Fruit fly (Drosophila melanogaster) whole organism, embryonic: ENCODE measurements around the gene w-cup.

ENCODE experiments used
- Blimp-1 ChIP-seq: fragments of 200-800 bp; sonication (Bioruptor generic); optimal IDR thresholded peaks from 3 replicates; lab custom pipeline; 2018; ENCODE audit warnings: missing biosample characterization, missing genetic modification characterization, mild to moderate bottlenecking, moderate library complexity, missing genetic modification reagents
- BtbVII ChIP-seq: fragments of 200-800 bp; sonication (Bioruptor generic); optimal IDR thresholded peaks from 3 replicates; lab custom pipeline; 2017; ENCODE audit warnings: missing biosample characterization, mild to moderate bottlenecking, missing genetic modification characterization
- CG10462 ChIP-seq: fragments of 200-800 bp; sonication (Bioruptor generic); optimal IDR thresholded peaks from 2 replicates; lab custom pipeline; 2016; ENCODE audit warnings: missing biosample characterization, missing genetic modification characterization
- CG11398 ChIP-seq: fragments of 200-800 bp; sonication (Bioruptor generic); optimal IDR thresholded peaks from 2 replicates; lab custom pipeline; 2016; ENCODE audit warnings: missing biosample characterization, missing genetic modification characterization
- CG12744 ChIP-seq: fragments of 200-800 bp; sonication (Bioruptor generic); optimal IDR thresholded peaks from 2 replicates; lab custom pipeline; 2016; ENCODE audit warnings: missing biosample characterization, missing genetic modification characterization
- CG13624 ChIP-seq: fragments of 200-800 bp; sonication (Bioruptor generic); optimal IDR thresholded peaks from 2 replicates; lab custom pipeline; 2016; ENCODE audit warnings: missing biosample characterization, missing genetic modification characterization
- CG15073 ChIP-seq: fragments of 200-800 bp; sonication (Bioruptor generic); optimal IDR thresholded peaks from 2 replicates; lab custom pipeline; 2016; ENCODE audit warnings: missing biosample characterization, missing genetic modification characterization
- CG15696 ChIP-seq: fragments of 200-800 bp; sonication (Bioruptor generic); optimal IDR thresholded peaks from 2 replicates; lab custom pipeline; 2019; ENCODE audit warnings: missing biosample characterization, mild to moderate bottlenecking, missing genetic modification characterization, moderate library complexity
- CG16863 ChIP-seq: fragments of 200-800 bp; sonication (Bioruptor generic); optimal IDR thresholded peaks from 3 replicates; lab custom pipeline; 2016; ENCODE audit warnings: missing biosample characterization, missing genetic modification characterization
- CG17361 ChIP-seq: fragments of 200-800 bp; sonication (Bioruptor generic); IDR thresholded peaks from 3 replicates; pipeline ENCODE4 v1.3.6; 2022; ENCODE audit warnings: missing biosample characterization, missing genetic modification characterization
- CG17385 ChIP-seq: fragments of 200-800 bp; sonication (Bioruptor generic); optimal IDR thresholded peaks from 3 replicates; lab custom pipeline; 2018; ENCODE audit warnings: missing biosample characterization, mild to moderate bottlenecking, missing genetic modification characterization
- CG17612 ChIP-seq: fragments of 200-800 bp; sonication (Bioruptor generic); IDR thresholded peaks from 2 replicates; pipeline ENCODE4 v1.3.6; 2022; ENCODE audit warnings: missing biosample characterization, missing genetic modification characterization
- CG18764 ChIP-seq: fragments of 200-800 bp; sonication (Bioruptor generic); optimal IDR thresholded peaks from 3 replicates; lab custom pipeline; 2016; ENCODE audit warnings: missing biosample characterization, missing genetic modification characterization
- CG30431 ChIP-seq: fragments of 200-800 bp; sonication (Bioruptor generic); optimal IDR thresholded peaks from 2 replicates; lab custom pipeline; 2017; ENCODE audit warnings: missing biosample characterization, missing genetic modification characterization
- CG33213 ChIP-seq: fragments of 200-800 bp; sonication (Bioruptor generic); optimal IDR thresholded peaks from 3 replicates; lab custom pipeline; 2016; ENCODE audit warnings: missing biosample characterization, missing genetic modification characterization
- CG5180 ChIP-seq: fragments of 200-800 bp; sonication (Bioruptor generic); optimal IDR thresholded peaks from 3 replicates; lab custom pipeline; 2017; ENCODE audit warnings: missing biosample characterization, missing genetic modification characterization, mild to moderate bottlenecking, moderate library complexity, missing genetic modification reagents
- CG6854 ChIP-seq: fragments of 200-800 bp; sonication (Bioruptor generic); optimal IDR thresholded peaks from 3 replicates; lab custom pipeline; 2017; ENCODE audit warnings: missing biosample characterization, mild to moderate bottlenecking, missing genetic modification characterization
- CG7271 ChIP-seq: fragments of 200-800 bp; sonication (Bioruptor generic); optimal IDR thresholded peaks from 2 replicates; lab custom pipeline; 2018; ENCODE audit warnings: missing biosample characterization, mild to moderate bottlenecking, missing genetic modification characterization, moderate library complexity
- CG7357 ChIP-seq: fragments of 200-800 bp; sonication (Bioruptor generic); IDR thresholded peaks from 3 replicates; pipeline ENCODE4 v1.3.6; 2022; ENCODE audit warnings: missing biosample characterization, missing genetic modification characterization
- CG7372 ChIP-seq: fragments of 200-800 bp; sonication (Bioruptor generic); IDR thresholded peaks from 2 replicates; pipeline ENCODE4 v1.3.6; 2022; ENCODE audit warnings: missing biosample characterization, missing genetic modification characterization
- CG8281 ChIP-seq: fragments of 200-800 bp; sonication (Bioruptor generic); optimal IDR thresholded peaks from 2 replicates; lab custom pipeline; 2018; ENCODE audit warnings: missing biosample characterization, mild to moderate bottlenecking, missing genetic modification characterization, moderate library complexity
- CG8359 ChIP-seq: fragments of 200-800 bp; sonication (Bioruptor generic); optimal IDR thresholded peaks from 2 replicates; lab custom pipeline; 2017; ENCODE audit warnings: missing biosample characterization, mild to moderate bottlenecking, missing genetic modification characterization, borderline replicate concordance
- CG8388 ChIP-seq: fragments of 200-800 bp; sonication (Bioruptor generic); optimal IDR thresholded peaks from 2 replicates; lab custom pipeline; 2019; ENCODE audit warnings: missing biosample characterization, mild to moderate bottlenecking, missing genetic modification characterization, moderate library complexity
- CG8924 ChIP-seq: fragments of 200-800 bp; optimal IDR thresholded peaks from 3 replicates; lab custom pipeline; 2019; ENCODE audit warnings: missing biosample characterization, mild to moderate bottlenecking, missing genetic modification characterization, moderate library complexity
- Dbx ChIP-seq: fragments of 200-800 bp; sonication (Bioruptor generic); IDR thresholded peaks from 3 replicates; pipeline ENCODE4 v1.3.6; 2022; ENCODE audit warnings: missing biosample characterization, missing genetic modification characterization
- Elba2 ChIP-seq: fragments of 200-800 bp; sonication (Bioruptor generic); optimal IDR thresholded peaks from 3 replicates; lab custom pipeline; 2016; ENCODE audit warnings: missing biosample characterization, missing genetic modification characterization
- GATAe ChIP-seq: fragments of 200-800 bp; sonication (Bioruptor generic); conservative IDR thresholded peaks from 2 replicates; pipeline ENCODE4 v1.3.6; 2022; ENCODE audit warnings: missing biosample characterization, missing genetic modification characterization
- HHEX ChIP-seq: fragments of 200-800 bp; sonication (Bioruptor generic); optimal IDR thresholded peaks from 3 replicates; lab custom pipeline; 2017; ENCODE audit warnings: missing biosample characterization, mild to moderate bottlenecking, missing genetic modification characterization, missing genetic modification reagents
- Lim3 ChIP-seq: fragments of 200-800 bp; sonication (Bioruptor generic); IDR thresholded peaks from 2 replicates; pipeline ENCODE4 v1.3.6; 2022; ENCODE audit warnings: missing biosample characterization, missing genetic modification characterization
- Med ChIP-seq: fragments of 200-800 bp; sonication (Bioruptor generic); peaks from one replicate; lab custom pipeline; 2016; ENCODE audit warnings: missing biosample characterization, missing genetic modification characterization, mild to moderate bottlenecking, inconsistent platforms, moderate library complexity
- Neu2 ChIP-seq: fragments of 200-800 bp; sonication (Bioruptor generic); optimal IDR thresholded peaks from 3 replicates; lab custom pipeline; 2016; ENCODE audit warnings: missing biosample characterization, missing genetic modification characterization, borderline replicate concordance
- Ptx1 ChIP-seq: fragments of 200-800 bp; sonication (Bioruptor generic); IDR thresholded peaks from 2 replicates; pipeline ENCODE4 v1.3.6; 2022; ENCODE audit warnings: missing biosample characterization, missing genetic modification characterization
- Sry-δ ChIP-seq: fragments of 200-800 bp; sonication (Bioruptor generic); optimal IDR thresholded peaks from 2 replicates; lab custom pipeline; 2016; ENCODE audit warnings: missing biosample characterization, missing genetic modification characterization
- br ChIP-seq: fragments of >200 bp; optimal IDR thresholded peaks from 2 replicates; lab custom pipeline; 2017
- chinmo ChIP-seq: fragments of 200-800 bp; sonication (Bioruptor generic); IDR thresholded peaks from 4 replicates; pipeline ENCODE4 v1.3.6; 2022; ENCODE audit warnings: missing biosample characterization, missing genetic modification characterization; ENCODE audit not compliant: partially characterized antibody
- chn ChIP-seq: fragments of 200-800 bp; sonication (Bioruptor generic); optimal IDR thresholded peaks from 2 replicates; lab custom pipeline; 2016; ENCODE audit warnings: missing biosample characterization, missing genetic modification characterization
- cwo ChIP-seq: fragments of 200-800 bp; sonication (Bioruptor generic); optimal IDR thresholded peaks from 3 replicates; lab custom pipeline; 2017; ENCODE audit warnings: missing biosample characterization, missing genetic modification characterization, mild to moderate bottlenecking, moderate library complexity, missing genetic modification reagents
- ewg ChIP-seq: fragments of 200-800 bp; sonication (Bioruptor generic); optimal IDR thresholded peaks from 3 replicates; lab custom pipeline; 2017; ENCODE audit warnings: mild to moderate bottlenecking, missing biosample characterization, missing genetic modification reagents, missing genetic modification characterization
- gcm ChIP-seq: fragments of 200-800 bp; sonication (Bioruptor generic); optimal IDR thresholded peaks from 2 replicates; lab custom pipeline; 2019; ENCODE audit warnings: missing biosample characterization, mild to moderate bottlenecking, missing genetic modification characterization, moderate library complexity
- ham ChIP-seq: fragments of 200-800 bp; sonication (Bioruptor generic); IDR thresholded peaks from 2 replicates; pipeline ENCODE4 v1.3.6; 2022; ENCODE audit warnings: missing biosample characterization, missing genetic modification characterization
- insv ChIP-seq, 2 experiments: fragments of 200-800 bp; sonication (Bioruptor generic); optimal IDR thresholded peaks; 3 replicates each; lab custom pipeline; 2016 to 2018; ENCODE audit warnings: missing biosample characterization in 2 of 2, missing genetic modification characterization in 2 of 2
- nau ChIP-seq: fragments of 200-800 bp; sonication (Bioruptor generic); optimal IDR thresholded peaks from 3 replicates; lab custom pipeline; 2017; ENCODE audit warnings: missing biosample characterization, mild to moderate bottlenecking, missing genetic modification characterization, missing genetic modification reagents
- pan ChIP-seq, 4 experiments: fragments of >200 bp in 3 of 4; fragments of 200-800 bp in 1 of 4; sonication (Bioruptor generic) in 1 of 4; optimal IDR thresholded peaks in 3 of 4; IDR thresholded peaks in 1 of 4; 2 replicates each; pipeline versions ENCODE4 v1.3.6 to Lab custom; 2017 to 2022; ENCODE audit warnings: missing biosample characterization in 2 of 4, missing genetic modification characterization in 2 of 4, mixed read lengths in 1 of 4
- pita ChIP-seq: fragments of 200-800 bp; sonication (Bioruptor generic); optimal IDR thresholded peaks from 2 replicates; lab custom pipeline; 2017; ENCODE audit warnings: missing biosample characterization, mild to moderate bottlenecking, missing genetic modification characterization
- run ChIP-seq: fragments of 200-800 bp; sonication (Bioruptor generic); optimal IDR thresholded peaks from 3 replicates; lab custom pipeline; 2018; ENCODE audit warnings: missing biosample characterization, mild to moderate bottlenecking, missing genetic modification characterization
- sens-2 ChIP-seq: fragments of 200-800 bp; sonication (Bioruptor generic); IDR thresholded peaks from 2 replicates; pipeline ENCODE4 v1.3.6; 2022; ENCODE audit warnings: missing biosample characterization, missing genetic modification characterization
- stc ChIP-seq: fragments of 200-800 bp; sonication (Bioruptor generic); IDR thresholded peaks from 2 replicates; pipeline ENCODE4 v1.3.6; 2022; ENCODE audit warnings: missing biosample characterization, missing genetic modification characterization
- sug ChIP-seq: fragments of 200-800 bp; optimal IDR thresholded peaks from 2 replicates; lab custom pipeline; 2019; ENCODE audit warnings: missing biosample characterization, mild to moderate bottlenecking, missing genetic modification characterization, moderate library complexity
- tup ChIP-seq: fragments of 200-800 bp; sonication (Bioruptor generic); optimal IDR thresholded peaks from 2 replicates; lab custom pipeline; 2016; ENCODE audit warnings: missing biosample characterization, mild to moderate bottlenecking, missing genetic modification characterization, moderate library complexity
- unpg ChIP-seq: fragments of 200-800 bp; sonication (Bioruptor generic); optimal IDR thresholded peaks from 3 replicates; lab custom pipeline; 2018; ENCODE audit warnings: missing biosample characterization, mild to moderate bottlenecking, missing genetic modification characterization, moderate library complexity
- z ChIP-seq: fragments of 200-800 bp; sonication (Bioruptor generic); IDR thresholded peaks from 3 replicates; pipeline ENCODE4 v1.3.6; 2022; ENCODE audit warnings: missing biosample characterization, missing genetic modification characterization

The w-cup gene

DNA sequence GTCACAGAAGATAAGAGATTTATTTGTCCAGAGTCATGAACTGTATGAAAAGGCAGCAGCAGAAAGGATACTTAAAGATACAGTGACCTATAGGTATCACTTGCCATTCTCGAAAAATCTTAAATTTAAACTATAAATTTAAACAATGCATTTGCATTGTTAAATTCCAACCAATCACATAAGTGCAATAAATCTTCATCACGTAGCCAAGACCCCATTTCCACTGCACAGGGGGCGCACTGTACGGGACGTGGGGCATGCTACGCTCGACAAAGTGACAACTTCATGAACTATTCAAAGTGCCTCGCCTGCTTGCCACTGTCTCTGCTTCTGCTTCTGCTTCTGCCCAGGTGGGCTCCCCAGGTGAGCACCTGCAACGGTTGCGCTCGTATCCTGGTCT is 22.3 kb downstream of the w-cup start (continued):
- TF ChIP-seq gcm (no peak), z (GFP tag; lab: Robert Waterston, UW) (no peak), run (tag; lab: Kevin White, UChicago) (no peak), sug (no peak), Med (GFP tag; lab: Kevin White, UChicago) (peak; percentile 44), CG8924 (tag; lab: Kevin White, UChicago) (no peak), CG18764 (GFP tag; lab: Kevin White, UChicago) (no peak), ham (GFP tag; lab: Robert Waterston, UW) (no peak), CG13624 (GFP tag; lab: Kevin White, UChicago) (no peak), Ptx1 (GFP tag; lab: Robert Waterston, UW) (peak; percentile 37; the same call in 1 of the 2 replicates), insv (GFP tag; optimal IDR thresholded peaks at IDR 0.05; lab: Kevin White, UChicago) (no peak), CG16863 (no peak), CG12744 (GFP tag; lab: Kevin White, UChicago) (no peak), chn (GFP tag; lab: Kevin White, UChicago) (no peak), CG17385 (GFP tag; lab: Kevin White, UChicago) (no peak), CG7372 (GFP tag; lab: Robert Waterston, UW) (no peak), pita (GFP tag; lab: Kevin White, UChicago) (no peak), CG8281 (tag; lab: Kevin White, UChicago) (no peak), CG17361 (no peak), CG15696 (no peak), CG8388 (GFP tag; lab: Kevin White, UChicago) (no peak), CG8359 (no peak), unpg (no peak), CG7357 (no peak), HHEX (no peak), CG33213 (GFP tag; lab: Kevin White, UChicago) (no peak), chinmo (GFP tag; lab: Robert Waterston, UW) (no peak), CG5180 (GFP tag; lab: Kevin White, UChicago) (no peak), ewg (GFP tag; lab: Kevin White, UChicago) (no peak), CG7271 (tag; lab: Kevin White, UChicago) (no peak), CG30431 (GFP tag; lab: Kevin White, UChicago) (no peak), Elba2 (GFP tag; lab: Kevin White, UChicago) (no peak), CG15073 (GFP tag; lab: Kevin White, UChicago) (no peak), Sry-δ (GFP tag; lab: Kevin White, UChicago) (no peak), GATAe (no peak), tup (GFP tag; lab: Kevin White, UChicago) (no peak), Dbx (GFP tag; lab: Robert Waterston, UW) (no peak), stc (GFP tag; lab: Robert Waterston, UW) (no peak), Blimp-1 (GFP tag; lab: Kevin White, UChicago) (peak; percentile 5), CG11398 (GFP tag; lab: Kevin White, UChicago) (no peak), CG17612 (no peak), pan (optimal IDR thresholded peaks at IDR 0.05; lab: Kevin White, UChicago) (no peak), pan (GFP tag; optimal IDR thresholded peaks at IDR 0.05 in 1 of 2, IDR thresholded peaks at IDR 0.05 in 1 of 2) (peak in 1 of 2 experiments; percentile 14), sens-2 (GFP tag; lab: Robert Waterston, UW) (no peak), Lim3 (no peak), nau (GFP tag; lab: Kevin White, UChicago) (no peak), cwo (GFP tag; lab: Kevin White, UChicago) (no peak), BtbVII (GFP tag; lab: Kevin White, UChicago) (no peak), br (no peak), CG6854 (GFP tag; lab: Kevin White, UChicago) (no peak), CG10462 (GFP tag; lab: Kevin White, UChicago) (no peak), Neu2 (no peak)
